Worm (Caenorhabditis elegans) whole organism, L4 larva: ENCODE results near the gene hdl-2.
A peak's percentile ranks its signal among the peaks of the same experiment; 100 is the strongest.

Experiments
- Y75B8A.6 ChIP-seq: fragments of 200-800 bp; sonication (Bioruptor generic); IDR thresholded peaks from 2 replicates; pipeline ENCODE4 v1.3.6; 2022; ENCODE audit warnings: missing genetic modification reagents, missing genetic modification characterization, missing compliant biosample characterization
- ama-1 ChIP-seq: fragments of 150-350 bp; optimal IDR thresholded peaks from 2 replicates; lab custom pipeline; 2014; ENCODE audit warnings: inconsistent platforms, mixed read lengths
- cey-2 ChIP-seq: sonication (generic microtip); optimal IDR thresholded peaks from 3 replicates; lab custom pipeline; 2017; ENCODE audit warnings: missing genetic modification characterization, mild to moderate bottlenecking, missing compliant biosample characterization, antibody characterized with exemption, borderline replicate concordance; ENCODE audit not compliant: insufficient read depth
- daf-19 ChIP-seq: fragments of 200-800 bp; sonication (Bioruptor generic); conservative IDR thresholded peaks from 2 replicates; pipeline ENCODE4 v1.3.6; 2022; ENCODE audit warnings: missing genetic modification characterization, missing compliant biosample characterization
- duxl-1 ChIP-seq: sonication (generic microtip); optimal IDR thresholded peaks from 2 replicates; lab custom pipeline; 2016; ENCODE audit warnings: mild to moderate bottlenecking, missing genetic modification characterization, moderate library complexity, missing compliant biosample characterization; ENCODE audit not compliant: poor library complexity
- lin-38 ChIP-seq: fragments of 200-800 bp; sonication (Bioruptor generic); IDR thresholded peaks from 2 replicates; pipeline ENCODE4 v1.3.6; 2022; ENCODE audit warnings: missing genetic modification reagents, missing genetic modification characterization, missing compliant biosample characterization
- mdl-1 ChIP-seq, 2 experiments: fragments of 150-350 bp in 1 of 2; sonication (generic microtip) in 1 of 2; optimal IDR thresholded peaks; 2 replicates each; lab custom pipeline; 2014 to 2017; ENCODE audit warnings: missing biosample characterization in 2 of 2, missing genetic modification characterization in 2 of 2
- nhr-25 ChIP-seq: sonication (generic microtip); optimal IDR thresholded peaks from 2 replicates; lab custom pipeline; 2017; ENCODE audit warnings: missing genetic modification characterization, mild to moderate bottlenecking, missing compliant biosample characterization, antibody characterized with exemption, moderate library complexity, borderline replicate concordance; ENCODE audit not compliant: insufficient read depth
- nhr-41 ChIP-seq: fragments of 200-800 bp; sonication (Bioruptor generic); IDR thresholded peaks from 2 replicates; pipeline ENCODE4 v1.3.6; 2022; ENCODE audit warnings: missing genetic modification reagents, missing genetic modification characterization, missing compliant biosample characterization
- pha-4 ChIP-seq, 2 experiments: fragments of 150-350 bp in 1 of 2; fragments of 200-800 bp in 1 of 2; sonication (Bioruptor generic) in 1 of 2; IDR thresholded peaks in 1 of 2; optimal IDR thresholded peaks in 1 of 2; 2 replicates each; pipeline versions ENCODE4 v1.3.6 to Lab custom; 2014 to 2022; ENCODE audit warnings: missing genetic modification characterization in 2 of 2, missing genetic modification reagents in 2 of 2, missing biosample characterization in 1 of 2, missing compliant biosample characterization in 1 of 2
- snpc-4 ChIP-seq: fragments of 150-350 bp; optimal IDR thresholded peaks from 2 replicates; lab custom pipeline; 2014; ENCODE audit warnings: missing biosample characterization, missing genetic modification characterization
- unc-62 ChIP-seq, 3 experiments: fragments of 150-350 bp in 1 of 3; sonication (generic microtip); optimal IDR thresholded peaks in 2 of 3; peaks in 1 of 3; 1 replicate in 1 of 3; 2 replicates in 2 of 3; lab custom pipeline; 2014 to 2017; ENCODE audit warnings: missing biosample characterization in 3 of 3, missing genetic modification characterization in 3 of 3, missing genetic modification reagents in 3 of 3, missing genotype in 1 of 3
- vab-7 ChIP-seq: fragments of 200-800 bp; sonication (Bioruptor generic); IDR thresholded peaks from 2 replicates; pipeline ENCODE4 v1.3.6; 2022; ENCODE audit warnings: missing genetic modification reagents, missing genetic modification characterization, missing compliant biosample characterization
- zfp-2 ChIP-seq: sonication (generic microtip); optimal IDR thresholded peaks from 2 replicates; lab custom pipeline; 2016; ENCODE audit warnings: mild to moderate bottlenecking, missing genetic modification characterization, missing compliant biosample characterization

DNA sequence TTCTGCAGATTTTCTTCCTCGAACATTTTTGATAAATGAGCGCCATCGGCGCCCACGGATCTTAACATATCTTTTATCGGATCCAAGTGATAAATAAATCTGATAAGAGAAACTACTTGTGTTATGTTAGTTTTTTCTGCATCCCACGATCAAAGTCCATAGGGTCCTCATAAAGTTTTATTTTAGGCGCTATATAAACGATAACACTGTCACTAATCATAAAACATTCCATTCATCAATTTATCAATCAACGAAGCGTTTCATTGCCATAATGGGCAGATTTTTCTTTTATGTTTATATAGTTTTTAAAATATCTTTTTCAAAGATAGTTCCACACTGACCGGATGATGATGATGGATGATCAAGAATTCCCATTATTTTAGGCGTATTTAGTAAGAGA is 9.3 kb upstream of the hdl-2 start:
- TF ChIP-seq nhr-25 (tag; lab: Kevin White, UChicago): no peak
- no peak for TF ChIP-seq lin-38 (GFP tag; lab: Robert Waterston, UW)
- no peak for TF ChIP-seq Y75B8A.6 (GFP tag; lab: Robert Waterston, UW)
- TF ChIP-seq mdl-1 (tag; optimal IDR thresholded peaks at IDR 0.05; lab: Kevin White, UChicago): no peak
- TF ChIP-seq pha-4 (GFP tag; IDR thresholded peaks at IDR 0.05; lab: Robert Waterston, UW): no peak
- no peak for TF ChIP-seq pha-4 (tag; optimal IDR thresholded peaks at IDR 0.05; lab: Kevin White, UChicago)
- no peak for TF ChIP-seq ama-1 (lab: Kevin White, UChicago)
- no peak for TF ChIP-seq daf-19
- TF ChIP-seq zfp-2: no peak
- peak; percentile 13 for TF ChIP-seq cey-2 (tag; lab: Kevin White, UChicago)
- TF ChIP-seq unc-62 (GFP tag; optimal IDR thresholded peaks at IDR 0.05 in 1 of 2; lab: Kevin White, UChicago): peak in 1 of 2 experiments; percentile 98
- no peak for TF ChIP-seq unc-62 (tag; optimal IDR thresholded peaks at IDR 0.05; lab: Kevin White, UChicago)
- TF ChIP-seq duxl-1: no peak
- TF ChIP-seq snpc-4: no peak
- no peak for TF ChIP-seq nhr-41 (GFP tag; lab: Robert Waterston, UW)
- no peak for TF ChIP-seq vab-7 (GFP tag; lab: Robert Waterston, UW)
